Fruit fly (Drosophila melanogaster): ENCODE results near the gene shps.

shps gene

dm6 chr3R:24318217-24319082 lies 39.1 kb downstream of the shps start, which contains the start of the genes Nab2 and BRWD3 (continued):
- no peak for TF ChIP-seq CG33213 (GFP tag; optimal IDR thresholded peaks at IDR 0.05)
- peak; percentile 60; the same call in 1 of the 3 replicates for TF ChIP-seq mld (GFP tag; IDR thresholded peaks at IDR 0.05; ENCODE audit: partially characterized antibody)
- TF ChIP-seq scrt (GFP tag; optimal IDR thresholded peaks at IDR 0.05): no peak
- no peak for TF ChIP-seq CG2875 (GFP tag; optimal IDR thresholded peaks at IDR 0.05)
- TF ChIP-seq Jarid2 (GFP tag; optimal IDR thresholded peaks at IDR 0.05): no peak
- peak; percentile 37 for TF ChIP-seq YL-1 (GFP tag; optimal IDR thresholded peaks at IDR 0.05)
- peak; percentile 49; the same call in 1 of the 2 replicates for TF ChIP-seq CG17328 (GFP tag; IDR thresholded peaks at IDR 0.05)
- no peak for TF ChIP-seq gro (GFP tag; optimal IDR thresholded peaks at IDR 0.05)
- no peak for TF ChIP-seq Sox100B (GFP tag; optimal IDR thresholded peaks at IDR 0.05)
- no peak for TF ChIP-seq HHEX (GFP tag; optimal IDR thresholded peaks at IDR 0.05)
- no peak for TF ChIP-seq CG7556 (GFP tag; optimal IDR thresholded peaks at IDR 0.05)
- TF ChIP-seq Taf1 (GFP tag; IDR thresholded peaks at IDR 0.05): no peak
- TF ChIP-seq CG10543 (GFP tag; optimal IDR thresholded peaks at IDR 0.05): peak; percentile 38
- TF ChIP-seq ERR (GFP tag; optimal IDR thresholded peaks at IDR 0.05): no peak
- TF ChIP-seq CG8089 (GFP tag; optimal IDR thresholded peaks at IDR 0.05): no peak
- TF ChIP-seq CG6683 (GFP tag; optimal IDR thresholded peaks at IDR 0.05): no peak
- TF ChIP-seq Rx (GFP tag; IDR thresholded peaks at IDR 0.05): peak; percentile 22; the same call in 1 of the 2 replicates
- TF ChIP-seq CG4360 (GFP tag; IDR thresholded peaks at IDR 0.05): no peak
- no peak for TF ChIP-seq Lpt (GFP tag; optimal IDR thresholded peaks at IDR 0.05)
- TF ChIP-seq kah (GFP tag; optimal IDR thresholded peaks at IDR 0.05): no peak
- peak in 1 of 2 experiments; percentile 15 for TF ChIP-seq dpn (GFP tag; optimal IDR thresholded peaks at IDR 0.05)
- TF ChIP-seq ftz-f1 (GFP tag; optimal IDR thresholded peaks at IDR 0.05): no peak
- no peak for TF ChIP-seq CG12219 (GFP tag; optimal IDR thresholded peaks at IDR 0.05)
- TF ChIP-seq CG12104 (GFP tag; optimal IDR thresholded peaks at IDR 0.05): peak; percentile 49
- no peak for TF ChIP-seq CG10462 (GFP tag; optimal IDR thresholded peaks at IDR 0.05)
- peak; percentile 50 for TF ChIP-seq sqz (GFP tag; optimal IDR thresholded peaks at IDR 0.05)
- no peak for TF ChIP-seq CG2678 (tag; optimal IDR thresholded peaks at IDR 0.05)
- no peak for TF ChIP-seq gce (GFP tag; IDR thresholded peaks at IDR 0.05)
- no peak for TF ChIP-seq CG7839 (tag; optimal IDR thresholded peaks at IDR 0.05)
- TF ChIP-seq lola (GFP tag; optimal IDR thresholded peaks at IDR 0.05): peak in 1 of 3 experiments; percentile 67
- TF ChIP-seq CG1602 (GFP tag; optimal IDR thresholded peaks at IDR 0.05): peak; percentile 18
- peak; percentile 48 for TF ChIP-seq nerfin-2 (GFP tag; IDR thresholded peaks at IDR 0.05; ENCODE audit: partially characterized antibody)
- peak; percentile 43 for TF ChIP-seq HLH4C (GFP tag; IDR thresholded peaks at IDR 0.05; ENCODE audit: partially characterized antibody)
- no peak for TF ChIP-seq CG11695 (GFP tag; IDR thresholded peaks at IDR 0.05)
- TF ChIP-seq Neu2 (GFP tag; optimal IDR thresholded peaks at IDR 0.05; ENCODE audit: borderline replicate concordance): no peak
- no peak for TF ChIP-seq gfzf (GFP tag; optimal IDR thresholded peaks at IDR 0.05)
- TF ChIP-seq seq (GFP tag; IDR thresholded peaks at IDR 0.05): no peak
- 0 out of 2 replicates have a peak, but pooled peaks have one; percentile 13 for TF ChIP-seq ro (GFP tag; IDR thresholded peaks at IDR 0.05)
- TF ChIP-seq CG34376 (GFP tag; optimal IDR thresholded peaks at IDR 0.05): no peak
- no peak for TF ChIP-seq CG3163 (GFP tag; optimal IDR thresholded peaks at IDR 0.05)
- TF ChIP-seq Dbx (GFP tag; IDR thresholded peaks at IDR 0.05): peak; percentile 19; the same call in 1 of the 3 replicates
- TF ChIP-seq CG1603 (tag; optimal IDR thresholded peaks at IDR 0.05): no peak
- peak; percentile 42 for TF ChIP-seq CG8924 (tag; optimal IDR thresholded peaks at IDR 0.05)
- no peak for TF ChIP-seq tap (tag; optimal IDR thresholded peaks at IDR 0.05)
- peak; percentile 29; the same call in 1 of the 2 replicates for TF ChIP-seq HLH3B (GFP tag; IDR thresholded peaks at IDR 0.05)
- no peak for TF ChIP-seq CG17612 (GFP tag; IDR thresholded peaks at IDR 0.05)
- no peak for TF ChIP-seq MTF-1 (GFP tag; optimal IDR thresholded peaks at IDR 0.05; ENCODE audit: borderline replicate concordance)
- TF ChIP-seq Hr39 (optimal IDR thresholded peaks at IDR 0.05): no peak
- no peak for TF ChIP-seq CG12071 (GFP tag; optimal IDR thresholded peaks at IDR 0.05)

All from whole organism, embryonic.